Fruit fly (Drosophila melanogaster): ENCODE data around the gene Osi10a.

dm6 chr3R:6301257-6301839, 37.6 kb downstream of the Osi10a start, which contains the start of gene Osi15:
- no peak for TF ChIP-seq N (GFP tag; optimal IDR thresholded peaks at IDR 0.05)
- no peak for TF ChIP-seq Abd-B (GFP tag; optimal IDR thresholded peaks at IDR 0.05)
- TF ChIP-seq psq (GFP tag; optimal IDR thresholded peaks at IDR 0.05): no peak
- no peak for TF ChIP-seq OdsH (GFP tag; optimal IDR thresholded peaks at IDR 0.05)
- TF ChIP-seq Dfd (GFP tag; optimal IDR thresholded peaks at IDR 0.05): no peak
- no peak for TF ChIP-seq fru (GFP tag; optimal IDR thresholded peaks at IDR 0.05)
- TF ChIP-seq usp (GFP tag; optimal IDR thresholded peaks at IDR 0.05): no peak
- TF ChIP-seq sv (GFP tag; optimal IDR thresholded peaks at IDR 0.05): no peak
- TF ChIP-seq Dif (GFP tag; optimal IDR thresholded peaks at IDR 0.05; ENCODE audit: partially characterized antibody): no peak
- no peak for TF ChIP-seq h (GFP tag; optimal IDR thresholded peaks at IDR 0.05)

Data from whole organism, wandering third instar larva.